Fruit fly (Drosophila melanogaster): ENCODE measurements around the gene Or85e.

Gene Or85e

dm6 chr3R:8670529-8671491, 35.1 kb upstream of the Or85e start, which contains the start of gene p (continued):
- TF ChIP-seq stwl (tag; optimal IDR thresholded peaks at IDR 0.05) = peak; percentile 50
- TF ChIP-seq MESR4 (GFP tag; optimal IDR thresholded peaks at IDR 0.05) = no peak
- TF ChIP-seq onecut (GFP tag; IDR thresholded peaks at IDR 0.05) = 0 out of 2 replicates have a peak, but pooled peaks have one; percentile 12
- peak; percentile 54 for TF ChIP-seq HHEX (GFP tag; optimal IDR thresholded peaks at IDR 0.05)
- TF ChIP-seq bcd (GFP tag; optimal IDR thresholded peaks at IDR 0.05) = peak; percentile 32
- TF ChIP-seq CG8924 (tag; optimal IDR thresholded peaks at IDR 0.05) = peak; percentile 21
- peak; percentile 18 for TF ChIP-seq CG1603 (tag; optimal IDR thresholded peaks at IDR 0.05)
- TF ChIP-seq CG7271 (tag; optimal IDR thresholded peaks at IDR 0.05) = peak; percentile 8
- TF ChIP-seq CG4707 (GFP tag; optimal IDR thresholded peaks at IDR 0.05) = peak; percentile 58
- peak; percentile 6 for TF ChIP-seq CG14710 (tag; optimal IDR thresholded peaks at IDR 0.05)
- peak; percentile 57 for TF ChIP-seq CG8290 (GFP tag; optimal IDR thresholded peaks at IDR 0.05)
- TF ChIP-seq CG8290 (tag; optimal IDR thresholded peaks at IDR 0.05) = peak in 1 of 2 experiments; percentile 71
- TF ChIP-seq chinmo (GFP tag; IDR thresholded peaks at IDR 0.05; ENCODE audit: partially characterized antibody) = 0 out of 4 replicates have a peak, but pooled peaks have one; percentile 68
- TF ChIP-seq CG3995 (GFP tag; optimal IDR thresholded peaks at IDR 0.05) = peak; percentile 70
- TF ChIP-seq CG18262 (tag; optimal IDR thresholded peaks at IDR 0.05) = peak; percentile 41
- no peak for TF ChIP-seq Doc3 (GFP tag; IDR thresholded peaks at IDR 0.05; ENCODE audit: partially characterized antibody)
- TF ChIP-seq Dip2 (GFP tag; IDR thresholded peaks at IDR 0.05) = no peak
- peak; percentile 30 for TF ChIP-seq kah (GFP tag; optimal IDR thresholded peaks at IDR 0.05)
- TF ChIP-seq CG31388 (GFP tag; optimal IDR thresholded peaks at IDR 0.05) = no peak
- no peak for TF ChIP-seq Mrtf (GFP tag; IDR thresholded peaks at IDR 0.05)
- TF ChIP-seq Hsf (GFP tag; optimal IDR thresholded peaks at IDR 0.05) = peak; percentile 50
- peak; percentile 42 for TF ChIP-seq odd (GFP tag; optimal IDR thresholded peaks at IDR 0.05)
- peak; percentile 33 for TF ChIP-seq tio (GFP tag; optimal IDR thresholded peaks at IDR 0.05)
- no peak for TF ChIP-seq fd3F (GFP tag; optimal IDR thresholded peaks at IDR 0.05)
- peak; percentile 53 for TF ChIP-seq rib (GFP tag; IDR thresholded peaks at IDR 0.05)
- TF ChIP-seq CG9817 (tag; optimal IDR thresholded peaks at IDR 0.05) = no peak
- TF ChIP-seq CG30403 (GFP tag; optimal IDR thresholded peaks at IDR 0.05) = peak; percentile 43
- no peak for TF ChIP-seq dm (GFP tag; optimal IDR thresholded peaks at IDR 0.05)
- no peak for TF ChIP-seq CG11560 (tag; IDR thresholded peaks at IDR 0.05)
- 0 out of 2 replicates have a peak, but pooled peaks have one; percentile 46 for TF ChIP-seq Awh (GFP tag; IDR thresholded peaks at IDR 0.05)
- peak; percentile 19 for TF ChIP-seq CG7839 (tag; optimal IDR thresholded peaks at IDR 0.05)
- TF ChIP-seq CG12219 (GFP tag; optimal IDR thresholded peaks at IDR 0.05) = peak; percentile 3
- TF ChIP-seq peb (GFP tag; IDR thresholded peaks at IDR 0.05) = no peak
- peak; percentile 43 for TF ChIP-seq pum (GFP tag; optimal IDR thresholded peaks at IDR 0.05)
- TF ChIP-seq E2f2 (GFP tag; IDR thresholded peaks at IDR 0.05) = no peak
- 0 out of 2 replicates have a peak, but pooled peaks have one; percentile 13 for TF ChIP-seq cas (GFP tag; IDR thresholded peaks at IDR 0.05)
- peak in 1 of 2 experiments; percentile 50 for TF ChIP-seq Eip74EF (GFP tag; optimal IDR thresholded peaks at IDR 0.05)
- no peak for TF ChIP-seq CG10565 (GFP tag; optimal IDR thresholded peaks at IDR 0.05)
- peak; percentile 43 for TF ChIP-seq CG12659 (GFP tag; optimal IDR thresholded peaks at IDR 0.05)
- TF ChIP-seq Hr39 (optimal IDR thresholded peaks at IDR 0.05) = no peak
- no peak for TF ChIP-seq CG3847 (GFP tag; IDR thresholded peaks at IDR 0.05)
- TF ChIP-seq Mad (GFP tag; optimal IDR thresholded peaks at IDR 0.05) = no peak
- peak; percentile 36 for TF ChIP-seq B-H2 (GFP tag; optimal IDR thresholded peaks at IDR 0.05)
- no peak for TF ChIP-seq Max (GFP tag; optimal IDR thresholded peaks at IDR 0.05)
- TF ChIP-seq CG7928 (GFP tag; optimal IDR thresholded peaks at IDR 0.05) = no peak
- peak; percentile 17 for TF ChIP-seq CG12391 (tag; optimal IDR thresholded peaks at IDR 0.05)
- TF ChIP-seq CG7987 (GFP tag; optimal IDR thresholded peaks at IDR 0.05) = peak; percentile 57
- peak; percentile 28; the same call in 1 of the 2 replicates for TF ChIP-seq HLH3B (GFP tag; IDR thresholded peaks at IDR 0.05)

All from whole organism, embryonic.